Worm (Caenorhabditis elegans): ENCODE measurements around the gene F22F7.3.

- no peak for TF ChIP-seq mep-1 (tag; optimal IDR thresholded peaks at IDR 0.05)
- no peak for TF ChIP-seq elt-1 (tag; optimal IDR thresholded peaks at IDR 0.05; ENCODE audit: borderline replicate concordance, insufficient read depth)
- no peak for TF ChIP-seq ceh-43 (GFP tag; optimal IDR thresholded peaks at IDR 0.05)
- TF ChIP-seq lin-32 (GFP tag; optimal IDR thresholded peaks at IDR 0.05): no peak
- no peak for TF ChIP-seq snpc-4 (tag; optimal IDR thresholded peaks at IDR 0.05)
- no peak for TF ChIP-seq nhr-12 (tag; optimal IDR thresholded peaks at IDR 0.05)
- TF ChIP-seq cnd-1 (tag; optimal IDR thresholded peaks at IDR 0.05): no peak
Observed at ce11 chrV:2146795-2147194, 36.3 kb downstream of the F22F7.3 start, which contains the start of gene srbc-20.
